Fruit fly (Drosophila melanogaster) Kc167 (cell line): ENCODE results near the gene CG15172.

Experiments used
- Myc ChIP-seq: fragments of >200 bp; optimal IDR thresholded peaks from 2 replicates; lab custom pipeline; 2017; ENCODE audit warnings: missing external identifiers
- h ChIP-seq: fragments of >200 bp; optimal IDR thresholded peaks from 3 replicates; lab custom pipeline; 2018; ENCODE audit warnings: missing external identifiers
- psq ChIP-seq: fragments of >200 bp; optimal IDR thresholded peaks from 2 replicates; lab custom pipeline; 2017; ENCODE audit warnings: missing external identifiers

DNA sequence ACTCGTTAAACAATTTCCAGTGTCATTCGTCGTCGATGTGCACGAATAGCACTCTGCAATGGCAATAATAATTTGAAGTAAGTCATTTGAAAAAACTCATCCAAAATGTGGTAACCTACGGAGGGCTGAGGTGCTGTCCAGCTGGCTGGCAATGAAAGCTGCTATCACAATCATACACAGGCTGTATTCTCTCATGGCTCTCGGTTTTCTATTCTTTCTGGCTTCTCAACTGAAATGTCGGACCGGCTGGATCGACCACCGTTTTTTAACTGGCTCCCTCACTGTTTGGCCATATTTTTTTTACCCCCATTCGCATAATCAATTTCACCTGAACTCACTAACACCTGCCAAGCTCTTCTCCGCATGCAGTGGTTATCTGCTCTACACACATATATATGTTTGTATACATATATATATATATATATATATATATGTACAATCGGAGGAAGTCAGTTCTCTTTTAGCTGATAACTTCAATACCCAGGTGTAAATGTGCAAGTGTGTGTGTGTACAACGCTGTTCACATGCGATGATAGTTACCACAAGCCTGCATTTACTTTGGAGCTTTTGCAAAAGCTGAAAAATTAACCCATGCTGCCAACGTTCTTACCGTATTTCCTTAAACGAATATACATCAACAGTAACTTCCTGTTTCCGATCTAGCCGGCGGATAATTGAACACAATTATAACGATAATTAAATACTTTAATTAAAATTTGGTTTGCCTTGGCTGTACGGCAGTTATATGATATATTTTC, 26.4 kb upstream of the CG15172 start, which contains the start of gene CG10650:
- TF ChIP-seq Myc (lab: Kevin White, UChicago) (no peak), psq (lab: Kevin White, UChicago) (no peak), h (lab: Kevin White, UChicago) (no peak)
